Fruit fly (Drosophila melanogaster) whole organism: ENCODE data around the gene CG13245.

Experiments used
- CG8478 ChIP-seq: fragments of >200 bp; optimal IDR thresholded peaks from 2 replicates; lab custom pipeline; 2018; ENCODE audit warnings: inconsistent platforms
- EcR ChIP-seq, 2 experiments: fragments of >200 bp; optimal IDR thresholded peaks; 2 replicates each; lab custom pipeline; 2017; ENCODE audit warnings: missing biosample characterization in 2 of 2, missing genetic modification characterization in 2 of 2, missing genetic modification reagents in 2 of 2
- psq ChIP-seq: fragments of >200 bp; optimal IDR thresholded peaks from 2 replicates; lab custom pipeline; 2017

dm6 chr2L:16042385-16043071, 38.4 kb downstream of the CG13245 start:
- TF ChIP-seq CG8478 (lab: Kevin White, UChicago) (no peak), EcR (GFP tag; optimal IDR thresholded peaks at IDR 0.05; lab: Kevin White, UChicago) (no peak), psq (lab: Kevin White, UChicago) (no peak)
